Worm (Caenorhabditis elegans) whole organism, L2 larva: ENCODE results near the gene clec-7.

Experiments used
- C34F6.9 ChIP-seq: fragments of 150-350 bp; optimal IDR thresholded peaks from 2 replicates; lab custom pipeline; 2014; ENCODE audit warnings: missing biosample characterization, missing genetic modification characterization
- R02D3.7 ChIP-seq: fragments of 150-350 bp; optimal IDR thresholded peaks from 2 replicates; lab custom pipeline; 2014; ENCODE audit warnings: missing biosample characterization, missing genetic modification characterization
- Y55F3AM.14 ChIP-seq: fragments of 200-800 bp; sonication (Bioruptor generic); optimal IDR thresholded peaks from 2 replicates; lab custom pipeline; 2018; ENCODE audit warnings: mild to moderate bottlenecking, missing genetic modification characterization, missing compliant biosample characterization
- ZK546.5 ChIP-seq: sonication (generic microtip); optimal IDR thresholded peaks from 2 replicates; lab custom pipeline; 2017; ENCODE audit warnings: missing biosample characterization, missing genetic modification characterization
- alr-1 ChIP-seq: fragments of 150-350 bp; optimal IDR thresholded peaks from 2 replicates; lab custom pipeline; 2014; ENCODE audit warnings: missing biosample characterization, missing genetic modification characterization
- aly-2 ChIP-seq: fragments of 150-350 bp; optimal IDR thresholded peaks from 2 replicates; lab custom pipeline; 2014; ENCODE audit warnings: missing biosample characterization, missing genetic modification characterization
- ama-1 ChIP-seq: fragments of 150-350 bp; optimal IDR thresholded peaks from 2 replicates; lab custom pipeline; 2018; ENCODE audit warnings: inconsistent platforms
- blmp-1 ChIP-seq: sonication (generic microtip); optimal IDR thresholded peaks from 2 replicates; lab custom pipeline; 2017; ENCODE audit warnings: missing genetic modification characterization, mild to moderate bottlenecking, missing compliant biosample characterization, antibody characterized with exemption, moderate library complexity; ENCODE audit not compliant: insufficient read depth
- ceh-16 ChIP-seq: fragments of 150-350 bp; optimal IDR thresholded peaks from 2 replicates; lab custom pipeline; 2014; ENCODE audit warnings: missing biosample characterization, missing genetic modification characterization
- ceh-82 ChIP-seq: fragments of 150-350 bp; optimal IDR thresholded peaks from 2 replicates; lab custom pipeline; 2014; ENCODE audit warnings: missing biosample characterization, missing genetic modification characterization
- crh-2 ChIP-seq: sonication (generic microtip); optimal IDR thresholded peaks from 2 replicates; lab custom pipeline; 2017; ENCODE audit warnings: missing biosample characterization, missing genetic modification characterization
- dmd-4 ChIP-seq: sonication (generic microtip); optimal IDR thresholded peaks from 2 replicates; lab custom pipeline; 2017; ENCODE audit warnings: missing biosample characterization, missing genetic modification characterization
- egl-27 ChIP-seq: sonication (generic microtip); optimal IDR thresholded peaks from 3 replicates; lab custom pipeline; 2017; ENCODE audit warnings: missing biosample characterization, missing genetic modification reagents, missing genetic modification characterization
- elt-3 ChIP-seq: sonication (generic microtip); optimal IDR thresholded peaks from 2 replicates; lab custom pipeline; 2017; ENCODE audit warnings: missing biosample characterization, missing genetic modification characterization
- fos-1 ChIP-seq: fragments of 150-350 bp; optimal IDR thresholded peaks from 2 replicates; lab custom pipeline; 2014; ENCODE audit warnings: missing biosample characterization, missing genetic modification characterization
- lin-11 ChIP-seq: fragments of 150-350 bp; sonication (generic microtip); optimal IDR thresholded peaks from 2 replicates; lab custom pipeline; 2014; ENCODE audit warnings: missing biosample characterization, missing genetic modification characterization, inconsistent platforms, mixed read lengths
- lin-13 ChIP-seq: fragments of 150-350 bp; optimal IDR thresholded peaks from 2 replicates; lab custom pipeline; 2014; ENCODE audit warnings: missing biosample characterization, missing genetic modification reagents, missing genetic modification characterization
- lin-39 ChIP-seq: fragments of 150-350 bp; optimal IDR thresholded peaks from 2 replicates; lab custom pipeline; 2014; ENCODE audit warnings: missing biosample characterization, missing genetic modification reagents, missing genetic modification characterization
- lsy-2 ChIP-seq, 2 experiments: fragments of 150-350 bp in 1 of 2; sonication (generic microtip) in 1 of 2; optimal IDR thresholded peaks; 2 replicates each; lab custom pipeline; 2014 to 2017; ENCODE audit warnings: missing biosample characterization in 2 of 2, missing genetic modification characterization in 2 of 2
- mab-5 ChIP-seq: fragments of 150-350 bp; optimal IDR thresholded peaks from 2 replicates; lab custom pipeline; 2014; ENCODE audit warnings: missing biosample characterization, missing genetic modification characterization
- mbf-1 ChIP-seq: sonication (generic microtip); optimal IDR thresholded peaks from 2 replicates; lab custom pipeline; 2017; ENCODE audit warnings: missing biosample characterization, missing genetic modification characterization
- mdl-1 ChIP-seq, 2 experiments: fragments of 150-350 bp in 1 of 2; sonication (generic microtip) in 1 of 2; optimal IDR thresholded peaks; 2 replicates each; lab custom pipeline; 2017; ENCODE audit warnings: missing biosample characterization in 2 of 2, missing genetic modification characterization in 2 of 2
- nhr-10 ChIP-seq: sonication (generic microtip); optimal IDR thresholded peaks from 2 replicates; lab custom pipeline; 2017; ENCODE audit warnings: missing biosample characterization, missing genetic modification characterization
- nhr-12 ChIP-seq: fragments of 150-350 bp; optimal IDR thresholded peaks from 2 replicates; lab custom pipeline; 2014; ENCODE audit warnings: missing biosample characterization, missing genetic modification characterization
- nhr-129 ChIP-seq: fragments of 150-350 bp; optimal IDR thresholded peaks from 2 replicates; lab custom pipeline; 2014; ENCODE audit warnings: missing biosample characterization, missing genetic modification characterization
- nhr-23 ChIP-seq: fragments of 150-350 bp; optimal IDR thresholded peaks from 2 replicates; lab custom pipeline; 2014; ENCODE audit warnings: missing biosample characterization, missing genetic modification reagents, missing genetic modification characterization
- nhr-25 ChIP-seq: fragments of 150-350 bp; sonication (generic microtip); optimal IDR thresholded peaks from 3 replicates; lab custom pipeline; 2014; ENCODE audit warnings: missing biosample characterization, missing genetic modification characterization
- nhr-6 ChIP-seq: fragments of 150-350 bp; optimal IDR thresholded peaks from 2 replicates; lab custom pipeline; 2014; ENCODE audit warnings: missing biosample characterization, missing genetic modification characterization
- nhr-77 ChIP-seq: fragments of 150-350 bp; optimal IDR thresholded peaks from 2 replicates; lab custom pipeline; 2014; ENCODE audit warnings: missing biosample characterization, missing genetic modification characterization
- sem-4 ChIP-seq: fragments of 150-350 bp; optimal IDR thresholded peaks from 2 replicates; lab custom pipeline; 2014; ENCODE audit warnings: missing biosample characterization, missing genetic modification reagents, missing genetic modification characterization
- skn-1 ChIP-seq: sonication (generic microtip); optimal IDR thresholded peaks from 2 replicates; lab custom pipeline; 2017; ENCODE audit warnings: missing biosample characterization, missing genetic modification characterization
- sma-3 ChIP-seq: sonication (generic microtip); optimal IDR thresholded peaks from 2 replicates; lab custom pipeline; 2016; ENCODE audit warnings: missing genetic modification reagents, missing genetic modification characterization, missing compliant biosample characterization
- snpc-4 ChIP-seq: fragments of 150-350 bp; optimal IDR thresholded peaks from 2 replicates; lab custom pipeline; 2014; ENCODE audit warnings: missing biosample characterization, missing genetic modification characterization
- zag-1 ChIP-seq: fragments of 150-350 bp; optimal IDR thresholded peaks from 2 replicates; lab custom pipeline; 2014; ENCODE audit warnings: missing biosample characterization, missing genetic modification characterization
- ztf-1 ChIP-seq: fragments of 200-800 bp; sonication (Bioruptor generic); conservative IDR thresholded peaks from 2 replicates; pipeline ENCODE4 v1.3.6; 2022; ENCODE audit warnings: missing genetic modification characterization, missing compliant biosample characterization
- ztf-11 ChIP-seq: sonication (generic microtip); optimal IDR thresholded peaks from 2 replicates; lab custom pipeline; 2017; ENCODE audit warnings: missing biosample characterization, missing genetic modification characterization
- ztf-4 ChIP-seq: fragments of 150-350 bp; optimal IDR thresholded peaks from 2 replicates; lab custom pipeline; 2014; ENCODE audit warnings: missing biosample characterization, missing genetic modification characterization

Gene clec-7

ce11 chrV:7320909-7321308 lies 7.3 kb upstream of the clec-7 start, which contains the start of gene lmd-4:
lmd-4 (minus strand) TSS chrV:7321009.
- TF ChIP-seq fos-1 (no peak), skn-1 (tag; lab: Kevin White, UChicago) (no peak)
- TF ChIP-seq, all 48 proteins: peak for 0

ce11 chrV:7321915-7322314 lies 6.3 kb upstream of the clec-7 start, which contains the start of gene F10G2.10:
F10G2.10 (plus strand) TSS chrV:7322215.
- TF ChIP-seq aly-2 (tag; lab: Kevin White, UChicago) (no peak), ceh-82 (tag; lab: Kevin White, UChicago) (no peak), mdl-1 (tag; optimal IDR thresholded peaks at IDR 0.05; lab: Kevin White, UChicago) (no peak), alr-1 (tag; lab: Kevin White, UChicago) (no peak), blmp-1 (tag; lab: Kevin White, UChicago) (no peak), ztf-11 (tag; lab: Kevin White, UChicago) (no peak), lin-39 (tag; lab: Kevin White, UChicago) (no peak), ztf-4 (no peak), Y55F3AM.14 (GFP tag; lab: Kevin White, UChicago) (no peak), sma-3 (GFP tag; lab: Kevin White, UChicago) (no peak), nhr-6 (tag; lab: Kevin White, UChicago) (no peak), mbf-1 (tag; lab: Kevin White, UChicago) (no peak), lin-11 (tag; lab: Kevin White, UChicago) (no peak), ztf-1 (GFP tag; lab: Robert Waterston, UW) (no peak), ama-1 (lab: Kevin White, UChicago) (no peak), zag-1 (tag; lab: Kevin White, UChicago) (no peak), mab-5 (no peak), nhr-25 (tag; lab: Kevin White, UChicago) (no peak), lin-13 (GFP tag; lab: Kevin White, UChicago) (no peak), R02D3.7 (tag; lab: Kevin White, UChicago) (no peak)

- TF ChIP-seq egl-27 (no peak), C34F6.9 (tag; lab: Kevin White, UChicago) (no peak), sem-4 (no peak), zag-1 (tag; lab: Kevin White, UChicago) (no peak), ceh-16 (tag; lab: Kevin White, UChicago) (no peak), blmp-1 (tag; lab: Kevin White, UChicago) (no peak), nhr-129 (tag; lab: Kevin White, UChicago) (no peak), ztf-4 (no peak), snpc-4 (tag; lab: Kevin White, UChicago) (no peak), nhr-25 (tag; lab: Kevin White, UChicago) (no peak), nhr-12 (no peak), mab-5 (no peak), nhr-77 (tag; lab: Kevin White, UChicago) (no peak), elt-3 (tag; lab: Kevin White, UChicago) (no peak), mdl-1 (tag; optimal IDR thresholded peaks at IDR 0.05; lab: Kevin White, UChicago) (no peak)
Observed at ce11 chrV:7325285-7325684, 2.9 kb upstream of the clec-7 start, which contains the start of gene srx-92. srx-92 (minus strand) TSS chrV:7325385.

ce11 chrV:7326928-7327327 lies 1.3 kb upstream of the clec-7 start, which contains the start of gene F10G2.4:
F10G2.4 (plus strand) TSS chrV:7327228.
- TF ChIP-seq fos-1 (no peak), nhr-10 (tag; lab: Kevin White, UChicago) (no peak), mab-5 (no peak), nhr-129 (tag; lab: Kevin White, UChicago) (no peak), egl-27 (no peak), crh-2 (tag; lab: Kevin White, UChicago) (no peak), dmd-4 (tag; lab: Kevin White, UChicago) (no peak)

- TF ChIP-seq lin-39 (tag; lab: Kevin White, UChicago): no peak
- no peak for TF ChIP-seq nhr-23 (tag; lab: Kevin White, UChicago)
- TF ChIP-seq C34F6.9 (tag; lab: Kevin White, UChicago): no peak
- TF ChIP-seq lsy-2 (tag; optimal IDR thresholded peaks at IDR 0.05; lab: Kevin White, UChicago): no peak
- TF ChIP-seq mab-5: no peak
- no peak for TF ChIP-seq Y55F3AM.14 (GFP tag; lab: Kevin White, UChicago)
- no peak for TF ChIP-seq ZK546.5 (tag; lab: Kevin White, UChicago)
Observed at ce11 chrV:7330868-7331267, 2.7 kb downstream of the clec-7 start, which contains the start of gene F10G2.2. F10G2.2 (plus strand) TSS chrV:7331168.
